Worm (Caenorhabditis elegans) whole organism, late embryonic: Measurements from ENCODE around the gene ZK930.7.

ENCODE experiments used
- ceh-45 ChIP-seq: fragments of 200-800 bp; sonication (Bioruptor generic); IDR thresholded peaks from 2 replicates; pipeline ENCODE4 v1.3.6; 2022; ENCODE audit warnings: missing genetic modification reagents, missing genetic modification characterization, missing compliant biosample characterization
- tbx-2 ChIP-seq: sonication (generic microtip); optimal IDR thresholded peaks from 2 replicates; lab custom pipeline; 2016; ENCODE audit warnings: missing genetic modification characterization, missing compliant biosample characterization

ce11 chrII:11954208-11954607 is 39.8 kb downstream of the ZK930.7 start, which contains the start of gene W03C9.6:
- TF ChIP-seq ceh-45 (GFP tag; lab: Robert Waterston, UW) (no peak), tbx-2 (tag; lab: Kevin White, UChicago) (no peak)
